Fruit fly (Drosophila melanogaster) whole organism, embryonic: ENCODE results near the gene Cad88C.
A peak's percentile ranks its signal among the peaks of the same experiment; 100 is the strongest.

Experiments
- Ada2b ChIP-seq: fragments of 200-800 bp; sonication (Bioruptor generic); IDR thresholded peaks from 2 replicates; pipeline ENCODE4 v1.3.6; 2022; ENCODE audit warnings: missing biosample characterization, missing genetic modification characterization
- B-H1 ChIP-seq: fragments of 200-800 bp; sonication (Bioruptor generic); IDR thresholded peaks from 3 replicates; pipeline ENCODE4 v1.3.6; 2022; ENCODE audit warnings: missing biosample characterization, missing genetic modification characterization
- CG10267 ChIP-seq: fragments of 200-800 bp; sonication (Bioruptor generic); optimal IDR thresholded peaks from 2 replicates; lab custom pipeline; 2018; ENCODE audit warnings: missing biosample characterization, mild to moderate bottlenecking, missing genetic modification characterization, moderate library complexity
- CG17385 ChIP-seq: fragments of 200-800 bp; sonication (Bioruptor generic); optimal IDR thresholded peaks from 3 replicates; lab custom pipeline; 2018; ENCODE audit warnings: missing biosample characterization, mild to moderate bottlenecking, missing genetic modification characterization
- CG17612 ChIP-seq: fragments of 200-800 bp; sonication (Bioruptor generic); IDR thresholded peaks from 2 replicates; pipeline ENCODE4 v1.3.6; 2022; ENCODE audit warnings: missing biosample characterization, missing genetic modification characterization
- CG1792 ChIP-seq: fragments of 200-800 bp; sonication (Bioruptor generic); optimal IDR thresholded peaks from 2 replicates; lab custom pipeline; 2016; ENCODE audit warnings: missing biosample characterization, missing genetic modification characterization
- CG2199 ChIP-seq: fragments of 200-800 bp; sonication (Bioruptor generic); IDR thresholded peaks from 3 replicates; pipeline ENCODE4 v1.3.6; 2022; ENCODE audit warnings: missing biosample characterization, missing genetic modification characterization
- CG32767 ChIP-seq: fragments of 200-800 bp; sonication (Bioruptor generic); IDR thresholded peaks from 2 replicates; pipeline ENCODE4 v1.3.6; 2022; ENCODE audit warnings: missing biosample characterization, missing genetic modification characterization
- CG32772 ChIP-seq: fragments of 200-800 bp; sonication (Bioruptor generic); IDR thresholded peaks from 2 replicates; pipeline ENCODE4 v1.3.6; 2022; ENCODE audit warnings: missing biosample characterization, missing genetic modification characterization
- CG6654 ChIP-seq: fragments of 200-800 bp; sonication (Bioruptor generic); optimal IDR thresholded peaks from 2 replicates; lab custom pipeline; 2017; ENCODE audit warnings: missing biosample characterization, mild to moderate bottlenecking, missing genetic modification characterization
- CG6854 ChIP-seq: fragments of 200-800 bp; sonication (Bioruptor generic); optimal IDR thresholded peaks from 3 replicates; lab custom pipeline; 2017; ENCODE audit warnings: missing biosample characterization, mild to moderate bottlenecking, missing genetic modification characterization
- CG7271 ChIP-seq: fragments of 200-800 bp; sonication (Bioruptor generic); optimal IDR thresholded peaks from 2 replicates; lab custom pipeline; 2018; ENCODE audit warnings: missing biosample characterization, mild to moderate bottlenecking, missing genetic modification characterization, moderate library complexity
- CG7839 ChIP-seq: fragments of 200-800 bp; sonication (Bioruptor generic); optimal IDR thresholded peaks from 3 replicates; lab custom pipeline; 2018; ENCODE audit warnings: missing biosample characterization, mild to moderate bottlenecking, missing genetic modification characterization, moderate library complexity
- CG8089 ChIP-seq: fragments of 200-800 bp; sonication (Bioruptor generic); optimal IDR thresholded peaks from 3 replicates; lab custom pipeline; 2016; ENCODE audit warnings: missing biosample characterization, missing genetic modification characterization
- CG9437 ChIP-seq: fragments of 200-800 bp; sonication (Bioruptor generic); optimal IDR thresholded peaks from 2 replicates; lab custom pipeline; 2018; ENCODE audit warnings: missing biosample characterization, mild to moderate bottlenecking, missing genetic modification characterization
- CHES-1-like ChIP-seq: fragments of 200-800 bp; sonication (Bioruptor generic); optimal IDR thresholded peaks from 2 replicates; lab custom pipeline; 2016; ENCODE audit warnings: missing biosample characterization, missing genetic modification characterization
- CkIIα-i1 ChIP-seq: fragments of 200-800 bp; sonication (Bioruptor generic); IDR thresholded peaks from 2 replicates; pipeline ENCODE4 v1.3.6; 2022; ENCODE audit warnings: missing biosample characterization, missing genetic modification characterization
- D19B ChIP-seq: fragments of 200-800 bp; sonication (Bioruptor generic); optimal IDR thresholded peaks from 2 replicates; lab custom pipeline; 2017; ENCODE audit warnings: missing biosample characterization, mild to moderate bottlenecking, missing genetic modification characterization
- Fer1 ChIP-seq: fragments of 200-800 bp; sonication (Bioruptor generic); optimal IDR thresholded peaks from 2 replicates; lab custom pipeline; 2017; ENCODE audit warnings: missing biosample characterization, mild to moderate bottlenecking, missing genetic modification characterization
- H15 ChIP-seq: fragments of 200-800 bp; sonication (Bioruptor generic); IDR thresholded peaks from 3 replicates; pipeline ENCODE4 v1.3.6; 2022; ENCODE audit warnings: missing biosample characterization, missing genetic modification characterization
- HLH4C ChIP-seq: fragments of 200-800 bp; sonication (Bioruptor generic); IDR thresholded peaks from 3 replicates; pipeline ENCODE4 v1.3.6; 2022; ENCODE audit warnings: missing biosample characterization, missing genetic modification characterization; ENCODE audit not compliant: partially characterized antibody
- Hr3 ChIP-seq: fragments of 200-800 bp; sonication (Bioruptor generic); optimal IDR thresholded peaks from 3 replicates; lab custom pipeline; 2016; ENCODE audit warnings: missing biosample characterization, missing genetic modification characterization
- Hr39 ChIP-seq: fragments of >200 bp; optimal IDR thresholded peaks from 2 replicates; lab custom pipeline; 2017
- Lpt ChIP-seq: fragments of >200 bp; optimal IDR thresholded peaks from 2 replicates; lab custom pipeline; 2018; ENCODE audit warnings: missing biosample characterization, missing genetic modification characterization
- Max ChIP-seq: fragments of 200-800 bp; sonication (Bioruptor generic); optimal IDR thresholded peaks from 2 replicates; lab custom pipeline; 2016; ENCODE audit warnings: missing biosample characterization, mild to moderate bottlenecking, missing genetic modification characterization
- Med ChIP-seq: fragments of 200-800 bp; sonication (Bioruptor generic); peaks from one replicate; lab custom pipeline; 2016; ENCODE audit warnings: missing biosample characterization, missing genetic modification characterization, mild to moderate bottlenecking, inconsistent platforms, moderate library complexity
- Mes4 ChIP-seq: fragments of 200-800 bp; sonication (Bioruptor generic); optimal IDR thresholded peaks from 2 replicates; lab custom pipeline; 2016; ENCODE audit warnings: missing biosample characterization, missing genetic modification characterization
- Oaz ChIP-seq: fragments of 200-800 bp; sonication (Bioruptor generic); IDR thresholded peaks from 2 replicates; pipeline ENCODE4 v1.3.6; 2022; ENCODE audit warnings: missing biosample characterization, missing genetic modification characterization
- Stat92E ChIP-seq, 3 experiments: fragments of >200 bp in 2 of 3; fragments of 200-800 bp in 1 of 3; sonication (Bioruptor generic) in 1 of 3; optimal IDR thresholded peaks; 2 replicates each; lab custom pipeline; 2017 to 2019; ENCODE audit warnings: missing biosample characterization in 3 of 3, missing genetic modification characterization in 3 of 3, mild to moderate bottlenecking in 1 of 3, moderate library complexity in 1 of 3
- Taf1 ChIP-seq: fragments of 200-800 bp; sonication (Bioruptor generic); IDR thresholded peaks from 2 replicates; pipeline ENCODE4 v1.3.6; 2022; ENCODE audit warnings: missing biosample characterization, missing genetic modification characterization
- Trl ChIP-seq, 3 experiments: fragments of >200 bp in 2 of 3; fragments of 200-800 bp in 1 of 3; sonication (Bioruptor generic) in 1 of 3; optimal IDR thresholded peaks; 2 replicates in 1 of 3; 3 replicates in 2 of 3; lab custom pipeline; 2016 to 2017; ENCODE audit warnings: missing biosample characterization in 1 of 3, missing genetic modification characterization in 1 of 3
- Xbp1 ChIP-seq: fragments of 200-800 bp; sonication (Bioruptor generic); optimal IDR thresholded peaks from 3 replicates; lab custom pipeline; 2016; ENCODE audit warnings: missing biosample characterization, mild to moderate bottlenecking, missing genetic modification characterization
- ab ChIP-seq: fragments of 200-800 bp; sonication (Bioruptor generic); optimal IDR thresholded peaks from 2 replicates; lab custom pipeline; 2016; ENCODE audit warnings: missing biosample characterization, missing genetic modification characterization
- bowl ChIP-seq: fragments of 200-800 bp; sonication (Bioruptor generic); IDR thresholded peaks from 2 replicates; pipeline ENCODE4 v1.3.6; 2022; ENCODE audit warnings: missing biosample characterization, missing genetic modification characterization
- chif ChIP-seq, 2 experiments: fragments of 200-800 bp; sonication (Bioruptor generic); optimal IDR thresholded peaks; 3 replicates each; lab custom pipeline; 2016; ENCODE audit warnings: missing biosample characterization in 2 of 2, missing genetic modification characterization in 2 of 2
- crc ChIP-seq: fragments of 200-800 bp; sonication (Bioruptor generic); optimal IDR thresholded peaks from 2 replicates; lab custom pipeline; 2016; ENCODE audit warnings: missing biosample characterization, missing genetic modification characterization
- croc ChIP-seq: fragments of 200-800 bp; sonication (Bioruptor generic); conservative IDR thresholded peaks from 3 replicates; pipeline ENCODE4 v1.3.6; 2022; ENCODE audit warnings: missing biosample characterization, missing genetic modification characterization
- ems ChIP-seq: fragments of 200-800 bp; sonication (Bioruptor generic); optimal IDR thresholded peaks from 3 replicates; lab custom pipeline; 2016; ENCODE audit warnings: missing biosample characterization, missing genetic modification characterization
- ewg ChIP-seq: fragments of 200-800 bp; sonication (Bioruptor generic); optimal IDR thresholded peaks from 3 replicates; lab custom pipeline; 2017; ENCODE audit warnings: mild to moderate bottlenecking, missing biosample characterization, missing genetic modification reagents, missing genetic modification characterization
- gcm ChIP-seq: fragments of 200-800 bp; sonication (Bioruptor generic); optimal IDR thresholded peaks from 2 replicates; lab custom pipeline; 2019; ENCODE audit warnings: missing biosample characterization, mild to moderate bottlenecking, missing genetic modification characterization, moderate library complexity
- hth ChIP-seq: fragments of >200 bp; optimal IDR thresholded peaks from 2 replicates; lab custom pipeline; 2017; ENCODE audit warnings: inconsistent platforms
- mam ChIP-seq: fragments of 200-800 bp; sonication (Bioruptor generic); optimal IDR thresholded peaks from 3 replicates; lab custom pipeline; 2016; ENCODE audit warnings: missing biosample characterization, missing genetic modification characterization
- pum ChIP-seq: fragments of 200-800 bp; sonication (Bioruptor generic); optimal IDR thresholded peaks from 2 replicates; lab custom pipeline; 2016; ENCODE audit warnings: missing biosample characterization, missing genetic modification characterization
- sd ChIP-seq: fragments of 200-800 bp; sonication (Bioruptor generic); optimal IDR thresholded peaks from 3 replicates; lab custom pipeline; 2018; ENCODE audit warnings: missing biosample characterization, mild to moderate bottlenecking, missing genetic modification characterization, moderate library complexity
- tgo ChIP-seq: fragments of 200-800 bp; sonication (Bioruptor generic); IDR thresholded peaks from 3 replicates; pipeline ENCODE4 v1.3.6; 2022; ENCODE audit warnings: missing biosample characterization, missing genetic modification characterization
- tna ChIP-seq: fragments of 200-800 bp; sonication (Bioruptor generic); IDR thresholded peaks from 2 replicates; pipeline ENCODE4 v1.3.6; 2022; ENCODE audit warnings: missing biosample characterization, missing genetic modification characterization; ENCODE audit not compliant: partially characterized antibody
- trh ChIP-seq: fragments of 200-800 bp; sonication (Bioruptor generic); optimal IDR thresholded peaks from 2 replicates; lab custom pipeline; 2016; ENCODE audit warnings: missing biosample characterization, missing genetic modification characterization
- unc-4 ChIP-seq: fragments of 200-800 bp; sonication (Bioruptor generic); IDR thresholded peaks from 2 replicates; pipeline ENCODE4 v1.3.6; 2022; ENCODE audit warnings: missing biosample characterization, missing genetic modification characterization; ENCODE audit not compliant: partially characterized antibody
- vnd ChIP-seq: fragments of 200-800 bp; sonication (Bioruptor generic); IDR thresholded peaks from 3 replicates; pipeline ENCODE4 v1.3.6; 2022; ENCODE audit warnings: missing biosample characterization, missing genetic modification characterization; ENCODE audit not compliant: partially characterized antibody
- vvl ChIP-seq: fragments of 200-800 bp; sonication (Bioruptor generic); IDR thresholded peaks from 2 replicates; pipeline ENCODE4 v1.3.6; 2022; ENCODE audit warnings: missing biosample characterization, missing genetic modification characterization

Cad88C gene

DNA sequence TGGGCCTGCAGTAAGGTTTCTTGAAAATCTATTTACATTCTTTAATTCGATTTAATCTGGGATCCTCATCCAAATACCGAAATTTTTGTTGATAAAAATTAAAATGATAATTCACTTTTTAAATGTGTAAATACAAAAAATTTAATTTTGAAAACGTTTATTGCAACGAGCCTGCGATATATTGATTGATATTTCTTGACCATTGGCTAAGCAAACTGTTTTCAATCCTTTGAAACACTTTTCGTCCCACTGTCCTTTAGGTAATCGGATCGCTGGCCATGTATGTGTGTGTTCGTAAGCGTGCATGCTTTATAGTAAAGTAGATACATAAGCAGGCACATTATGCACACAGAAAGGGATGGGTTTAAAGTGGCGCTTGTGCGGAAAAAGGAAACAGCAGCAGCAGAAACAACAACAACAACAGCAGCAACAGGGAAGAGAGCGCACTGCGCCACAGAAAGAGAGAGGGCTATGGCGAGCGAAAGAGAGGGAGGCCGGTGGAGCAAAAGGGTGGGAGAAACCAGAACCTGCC is 6.1 kb upstream of the Cad88C start (continued):
- TF ChIP-seq CG9437 (GFP tag; lab: Kevin White, UChicago): no peak
- peak; percentile 11 for TF ChIP-seq trh (GFP tag; lab: Kevin White, UChicago)
- TF ChIP-seq Max (GFP tag; lab: Kevin White, UChicago): peak; percentile 30
- peak; percentile 59 to 62 for TF ChIP-seq Trl (optimal IDR thresholded peaks at IDR 0.05; lab: Kevin White, UChicago)
- TF ChIP-seq Trl (GFP tag; optimal IDR thresholded peaks at IDR 0.05; lab: Kevin White, UChicago): no peak
- TF ChIP-seq Stat92E (GFP tag; optimal IDR thresholded peaks at IDR 0.05; lab: Kevin White, UChicago): peak in 1 of 3 experiments; percentile 31
- peak; percentile 65 for TF ChIP-seq gcm (GFP tag; lab: Kevin White, UChicago)
- peak; percentile 40; the same call in 1 of the 3 replicates for TF ChIP-seq croc
- peak; percentile 0 for TF ChIP-seq mam (GFP tag; lab: Kevin White, UChicago)
- TF ChIP-seq Xbp1 (GFP tag; lab: Kevin White, UChicago): peak; percentile 50
- TF ChIP-seq ems (GFP tag; lab: Kevin White, UChicago): peak; percentile 63
- peak; percentile 59; the same call in 1 of the 2 replicates for TF ChIP-seq vvl
- peak; percentile 86 for TF ChIP-seq Med (GFP tag; lab: Kevin White, UChicago)
- TF ChIP-seq CG7271 (tag; lab: Kevin White, UChicago): no peak
- peak; percentile 70 for TF ChIP-seq CG7839 (tag; lab: Kevin White, UChicago)
- TF ChIP-seq pum (GFP tag; lab: Kevin White, UChicago): peak; percentile 2
- TF ChIP-seq Mes4 (GFP tag; lab: Kevin White, UChicago): peak; percentile 12
- TF ChIP-seq CG17385: peak; percentile 25

DNA sequence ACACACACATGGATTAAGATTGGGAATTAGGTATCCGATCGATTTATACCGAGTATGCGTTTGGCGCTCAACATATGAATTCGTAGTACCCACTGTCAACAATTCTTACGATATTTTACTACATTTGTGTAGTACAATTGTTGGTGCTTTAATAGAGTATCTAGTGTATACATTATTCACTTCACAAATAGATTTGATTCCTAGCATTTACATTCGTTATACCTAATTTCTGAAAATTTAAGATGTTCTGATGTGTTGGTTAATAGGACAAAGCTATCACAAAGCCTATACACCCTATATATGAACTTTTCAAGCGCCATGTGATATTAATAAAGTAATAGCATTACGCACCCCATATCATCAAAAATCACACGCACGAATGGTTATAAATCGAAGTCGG is 5.6 kb upstream of the Cad88C start:
- TF ChIP-seq Lpt (GFP tag; lab: Kevin White, UChicago): no peak
- TF ChIP-seq CG17612 (GFP tag; lab: Robert Waterston, UW): no peak
- no peak for TF ChIP-seq crc (GFP tag; lab: Kevin White, UChicago)
- TF ChIP-seq CG32767 (GFP tag; lab: Robert Waterston, UW): no peak
- TF ChIP-seq CG10267: no peak
- TF ChIP-seq D19B: peak; percentile 55
- no peak for TF ChIP-seq Fer1 (GFP tag; lab: Kevin White, UChicago)
- TF ChIP-seq hth (lab: Kevin White, UChicago): no peak
- no peak for TF ChIP-seq bowl (GFP tag; lab: Robert Waterston, UW)
- TF ChIP-seq chif (GFP tag; optimal IDR thresholded peaks at IDR 0.05; lab: Kevin White, UChicago): no peak
- TF ChIP-seq Ada2b: no peak
- no peak for TF ChIP-seq B-H1 (GFP tag; lab: Robert Waterston, UW)
- TF ChIP-seq tgo: no peak
- TF ChIP-seq Xbp1 (GFP tag; lab: Kevin White, UChicago): no peak
- TF ChIP-seq CG6854 (GFP tag; lab: Kevin White, UChicago): no peak
- no peak for TF ChIP-seq ab
- no peak for TF ChIP-seq CG1792 (GFP tag; lab: Kevin White, UChicago)
- TF ChIP-seq Taf1: no peak
- no peak for TF ChIP-seq sd (tag; lab: Kevin White, UChicago)
- TF ChIP-seq tna: no peak
- no peak for TF ChIP-seq CG32772 (GFP tag; lab: Robert Waterston, UW)
- no peak for TF ChIP-seq unc-4 (GFP tag; lab: Robert Waterston, UW)
- no peak for TF ChIP-seq ewg (GFP tag; lab: Kevin White, UChicago)
- no peak for TF ChIP-seq H15 (GFP tag; lab: Robert Waterston, UW)
- no peak for TF ChIP-seq HLH4C (GFP tag; lab: Robert Waterston, UW)
- no peak for TF ChIP-seq CG6654 (GFP tag; lab: Kevin White, UChicago)
- TF ChIP-seq Hr39 (lab: Kevin White, UChicago): no peak
- TF ChIP-seq CG2199 (GFP tag; lab: Robert Waterston, UW): no peak
- no peak for TF ChIP-seq CkIIα-i1 (GFP tag; lab: Robert Waterston, UW)
- TF ChIP-seq CG8089 (GFP tag; lab: Kevin White, UChicago): no peak
- no peak for TF ChIP-seq CHES-1-like (GFP tag; lab: Kevin White, UChicago)
- TF ChIP-seq Oaz (GFP tag; lab: Robert Waterston, UW): no peak
- TF ChIP-seq Hr3 (GFP tag; lab: Kevin White, UChicago): no peak
- TF ChIP-seq vnd (GFP tag; lab: Robert Waterston, UW): no peak
- TF ChIP-seq CG9437 (GFP tag; lab: Kevin White, UChicago): no peak
